Fruit fly (Drosophila melanogaster) Kc167 (cell line): ENCODE results near the gene Gr28b.

ENCODE experiments used
- Myc ChIP-seq: fragments of >200 bp; optimal IDR thresholded peaks from 2 replicates; lab custom pipeline; 2017; ENCODE audit warnings: missing external identifiers
- h ChIP-seq: fragments of >200 bp; optimal IDR thresholded peaks from 3 replicates; lab custom pipeline; 2018; ENCODE audit warnings: missing external identifiers
- insv ChIP-seq: fragments of >200 bp; optimal IDR thresholded peaks from 3 replicates; lab custom pipeline; 2018; ENCODE audit warnings: missing external identifiers
- psq ChIP-seq: fragments of >200 bp; optimal IDR thresholded peaks from 2 replicates; lab custom pipeline; 2017; ENCODE audit warnings: missing external identifiers

dm6 chr2L:7462147-7462546 lies at the start of gene Gr28b:
- TF ChIP-seq psq (lab: Kevin White, UChicago) (no peak), Myc (no peak), insv (lab: Kevin White, UChicago) (no peak), h (lab: Kevin White, UChicago) (no peak)
